Worm (Caenorhabditis elegans): ENCODE results near the gene R02E4.1.

ce11 chrX:4106896-4107505 lies 2.7 kb upstream of the R02E4.1 start, which contains the start of gene R02E4.2:
- TF ChIP-seq unc-62 (GFP tag; optimal IDR thresholded peaks at IDR 0.05) (no peak), nhr-11 (tag; optimal IDR thresholded peaks at IDR 0.05) (no peak), daf-12 (tag; optimal IDR thresholded peaks at IDR 0.05) (no peak), jun-1 (tag; optimal IDR thresholded peaks at IDR 0.05) (no peak), elt-1 (tag; optimal IDR thresholded peaks at IDR 0.05) (no peak), aly-2 (tag; optimal IDR thresholded peaks at IDR 0.05) (no peak), ceh-82 (tag; optimal IDR thresholded peaks at IDR 0.05) (no peak), nhr-25 (tag; optimal IDR thresholded peaks at IDR 0.05) (no peak), skn-1 (tag; optimal IDR thresholded peaks at IDR 0.05) (no peak), ZK546.5 (tag; optimal IDR thresholded peaks at IDR 0.05) (no peak), tbx-2 (tag; optimal IDR thresholded peaks at IDR 0.05) (no peak), egl-27 (tag; optimal IDR thresholded peaks at IDR 0.05) (no peak), elt-3 (tag; optimal IDR thresholded peaks at IDR 0.05) (no peak)
